Fruit fly (Drosophila melanogaster): ENCODE measurements around the gene elm.

Gene elm

dm6 chr3R:5620387-5620956 is 34.2 kb downstream of the elm start (continued):
- TF ChIP-seq CG16813 (GFP tag; IDR thresholded peaks at IDR 0.05; ENCODE audit: partially characterized antibody) (no peak), Bdp1 (GFP tag; optimal IDR thresholded peaks at IDR 0.05) (no peak), bab2 (GFP tag; optimal IDR thresholded peaks at IDR 0.05) (peak; percentile 69), gcm (GFP tag; optimal IDR thresholded peaks at IDR 0.05) (peak; percentile 38), CG3281 (GFP tag; optimal IDR thresholded peaks at IDR 0.05) (peak; percentile 3), cg (GFP tag; optimal IDR thresholded peaks at IDR 0.05) (no peak), nmo (GFP tag; optimal IDR thresholded peaks at IDR 0.05) (peak; percentile 76), Rfx (GFP tag; IDR thresholded peaks at IDR 0.05) (peak; percentile 46), ftz-f1 (GFP tag; optimal IDR thresholded peaks at IDR 0.05) (no peak), CG13287 (GFP tag; IDR thresholded peaks at IDR 0.05; ENCODE audit: partially characterized antibody) (no peak), CG18476 (GFP tag; optimal IDR thresholded peaks at IDR 0.05) (peak; percentile 35), yki (optimal IDR thresholded peaks at IDR 0.05) (no peak), nau (GFP tag; optimal IDR thresholded peaks at IDR 0.05) (no peak), Hr3 (GFP tag; optimal IDR thresholded peaks at IDR 0.05) (peak; percentile 68), peb (GFP tag; IDR thresholded peaks at IDR 0.05) (0 out of 2 replicates have a peak, but pooled peaks have one; percentile 35), lmd (GFP tag; IDR thresholded peaks at IDR 0.05) (peak; percentile 69), gsb (GFP tag; IDR thresholded peaks at IDR 0.05) (0 out of 2 replicates have a peak, but pooled peaks have one; percentile 9), Dref (GFP tag; IDR thresholded peaks at IDR 0.05) (no peak), CG4424 (GFP tag; optimal IDR thresholded peaks at IDR 0.05) (peak; percentile 80), CG12299 (tag; optimal IDR thresholded peaks at IDR 0.05) (peak; percentile 22), Kr (GFP tag; optimal IDR thresholded peaks at IDR 0.05) (no peak), CG10959 (GFP tag; IDR thresholded peaks at IDR 0.05) (no peak), MESR4 (GFP tag; optimal IDR thresholded peaks at IDR 0.05) (no peak), CG10267 (tag; optimal IDR thresholded peaks at IDR 0.05) (peak; percentile 47), mam (GFP tag; optimal IDR thresholded peaks at IDR 0.05) (peak; percentile 60), emc (GFP tag; optimal IDR thresholded peaks at IDR 0.05) (peak; percentile 24), Lhr (GFP tag; optimal IDR thresholded peaks at IDR 0.05) (no peak), pita (GFP tag; optimal IDR thresholded peaks at IDR 0.05) (no peak), CG6683 (GFP tag; optimal IDR thresholded peaks at IDR 0.05) (no peak), CG6765 (GFP tag; optimal IDR thresholded peaks at IDR 0.05) (no peak), Lim3 (GFP tag; IDR thresholded peaks at IDR 0.05) (no peak), Optix (GFP tag; IDR thresholded peaks at IDR 0.05) (peak; percentile 71; the same call in 2 of the 3 replicates), zf30C (GFP tag; optimal IDR thresholded peaks at IDR 0.05) (peak; percentile 34), CG16779 (GFP tag; IDR thresholded peaks at IDR 0.05) (no peak), Hr39 (optimal IDR thresholded peaks at IDR 0.05) (no peak), CG13624 (GFP tag; optimal IDR thresholded peaks at IDR 0.05) (peak; percentile 55), dmrt99B (tag; optimal IDR thresholded peaks at IDR 0.05) (peak; percentile 84), Rx (GFP tag; IDR thresholded peaks at IDR 0.05) (peak; percentile 75), ato (GFP tag; IDR thresholded peaks at IDR 0.05; ENCODE audit: partially characterized antibody) (no peak), fru (optimal IDR thresholded peaks at IDR 0.05) (no peak), CG12744 (GFP tag; optimal IDR thresholded peaks at IDR 0.05) (no peak), H2.0 (GFP tag; IDR thresholded peaks at IDR 0.05) (peak; percentile 68), Atf6 (GFP tag; IDR thresholded peaks at IDR 0.05) (peak; percentile 57; the same call in 1 of the 2 replicates), CTCF (GFP tag; optimal IDR thresholded peaks at IDR 0.05) (peak; percentile 4), CG7928 (GFP tag; optimal IDR thresholded peaks at IDR 0.05) (no peak), sc (optimal IDR thresholded peaks at IDR 0.05) (no peak), sc (GFP tag; optimal IDR thresholded peaks at IDR 0.05) (peak; percentile 39), CHES-1-like (GFP tag; optimal IDR thresholded peaks at IDR 0.05) (peak; percentile 46), CG2199 (GFP tag; IDR thresholded peaks at IDR 0.05) (no peak), CG17612 (GFP tag; IDR thresholded peaks at IDR 0.05) (no peak), Atf-2 (GFP tag; optimal IDR thresholded peaks at IDR 0.05) (peak; percentile 50), CG4360 (GFP tag; IDR thresholded peaks at IDR 0.05) (0 out of 2 replicates have a peak, but pooled peaks have one; percentile 24), vfl (GFP tag; optimal IDR thresholded peaks at IDR 0.05) (peak; percentile 44)

Data from whole organism, embryonic.